Worm (Caenorhabditis elegans) whole organism, L1 larva: ENCODE measurements around the gene nhr-129.
A peak's percentile ranks its signal among the peaks of the same experiment; 100 is the strongest.

ENCODE experiments used
- C34B4.2 ChIP-seq: sonication (generic microtip); optimal IDR thresholded peaks from 2 replicates; lab custom pipeline; 2017; ENCODE audit warnings: mild to moderate bottlenecking, missing genetic modification characterization, missing compliant biosample characterization
- Y116A8C.19 ChIP-seq: sonication (generic microtip); optimal IDR thresholded peaks from 2 replicates; lab custom pipeline; 2016; ENCODE audit warnings: missing compliant biosample characterization, missing genetic modification characterization, borderline replicate concordance
- alr-1 ChIP-seq: fragments of 200-800 bp; sonication (Bioruptor generic); optimal IDR thresholded peaks from 2 replicates; lab custom pipeline; 2018; ENCODE audit warnings: borderline replicate concordance, mild to moderate bottlenecking, missing genetic modification characterization, missing compliant biosample characterization
- aly-2 ChIP-seq: fragments of 150-350 bp; optimal IDR thresholded peaks from 2 replicates; lab custom pipeline; 2014; ENCODE audit warnings: missing biosample characterization, missing genetic modification characterization
- blmp-1 ChIP-seq: fragments of 150-350 bp; optimal IDR thresholded peaks from 2 replicates; lab custom pipeline; 2014; ENCODE audit warnings: missing biosample characterization, missing genetic modification characterization
- ceh-8 ChIP-seq: fragments of 200-800 bp; sonication (Bioruptor generic); optimal IDR thresholded peaks from 2 replicates; lab custom pipeline; 2018; ENCODE audit warnings: mild to moderate bottlenecking, missing genetic modification characterization, moderate library complexity, missing compliant biosample characterization
- ceh-88 ChIP-seq: fragments of 200-800 bp; sonication (Bioruptor generic); IDR thresholded peaks from 2 replicates; pipeline ENCODE4 v1.3.6; 2022; ENCODE audit warnings: missing genetic modification characterization, missing compliant biosample characterization
- ceh-90 ChIP-seq: sonication (generic microtip); optimal IDR thresholded peaks from 2 replicates; lab custom pipeline; 2016; ENCODE audit warnings: missing genetic modification characterization, missing compliant biosample characterization
- dpl-1 ChIP-seq, 3 experiments: fragments of 150-350 bp in 2 of 3; sonication (generic microtip) in 1 of 3; optimal IDR thresholded peaks; 2 replicates each; lab custom pipeline; 2014 to 2017; ENCODE audit warnings: missing biosample characterization in 3 of 3, missing genetic modification characterization in 3 of 3, missing genetic modification reagents in 3 of 3
- egl-13 ChIP-seq: sonication (generic microtip); optimal IDR thresholded peaks from 2 replicates; lab custom pipeline; 2016; ENCODE audit warnings: missing genotype, missing genetic modification reagents, missing genetic modification characterization, missing compliant biosample characterization
- egl-27 ChIP-seq, 2 experiments: fragments of 150-350 bp in 1 of 2; sonication (generic microtip); optimal IDR thresholded peaks; 3 replicates each; lab custom pipeline; 2017 to 2018; ENCODE audit warnings: missing biosample characterization in 2 of 2, missing genetic modification characterization in 2 of 2, missing genetic modification reagents in 2 of 2
- fkh-10 ChIP-seq: sonication (generic microtip); optimal IDR thresholded peaks from 2 replicates; lab custom pipeline; 2017; ENCODE audit warnings: missing biosample characterization, missing genetic modification reagents, missing genetic modification characterization
- fkh-8 ChIP-seq: sonication (generic microtip); optimal IDR thresholded peaks from 2 replicates; lab custom pipeline; 2016; ENCODE audit warnings: mild to moderate bottlenecking, missing genetic modification characterization, missing compliant biosample characterization
- fos-1 ChIP-seq: fragments of 150-350 bp; optimal IDR thresholded peaks from 2 replicates; lab custom pipeline; 2014; ENCODE audit warnings: missing biosample characterization, missing genetic modification characterization
- grh-1 ChIP-seq: fragments of 200-800 bp; sonication (Bioruptor generic); IDR thresholded peaks from 2 replicates; pipeline ENCODE4 v1.3.6; 2022; ENCODE audit warnings: missing genetic modification reagents, missing genetic modification characterization, missing compliant biosample characterization
- hlh-17 ChIP-seq: fragments of 200-800 bp; sonication (Bioruptor generic); optimal IDR thresholded peaks from 2 replicates; lab custom pipeline; 2018; ENCODE audit warnings: missing genetic modification characterization, mild to moderate bottlenecking, missing compliant biosample characterization, moderate library complexity, borderline replicate concordance
- hlh-4 ChIP-seq: sonication (generic microtip); optimal IDR thresholded peaks from 2 replicates; lab custom pipeline; 2016; ENCODE audit warnings: mild to moderate bottlenecking, missing genetic modification characterization, missing compliant biosample characterization
- hpl-2 ChIP-seq: fragments of 150-350 bp; optimal IDR thresholded peaks from 2 replicates; lab custom pipeline; 2014; ENCODE audit warnings: missing biosample characterization, missing genetic modification reagents, missing genetic modification characterization
- irx-1 ChIP-seq: sonication (generic microtip); optimal IDR thresholded peaks from 2 replicates; lab custom pipeline; 2016; ENCODE audit warnings: missing genetic modification characterization, missing compliant biosample characterization
- isw-1 ChIP-seq: fragments of 200-800 bp; sonication (Bioruptor generic); IDR thresholded peaks from 2 replicates; pipeline ENCODE4 v1.3.6; 2022; ENCODE audit warnings: missing genetic modification characterization, missing compliant biosample characterization
- jun-1 ChIP-seq: fragments of 150-350 bp; optimal IDR thresholded peaks from 2 replicates; lab custom pipeline; 2014; ENCODE audit warnings: missing biosample characterization, missing genetic modification reagents, missing genetic modification characterization
- lin-13 ChIP-seq: fragments of 150-350 bp; optimal IDR thresholded peaks from 2 replicates; lab custom pipeline; 2014; ENCODE audit warnings: missing biosample characterization, missing genetic modification reagents, missing genetic modification characterization
- lin-14 ChIP-seq: fragments of 200-800 bp; sonication (Bioruptor generic); optimal IDR thresholded peaks from 2 replicates; lab custom pipeline; 2018; ENCODE audit warnings: mild to moderate bottlenecking, missing genetic modification characterization, moderate library complexity, missing compliant biosample characterization
- lin-15B ChIP-seq: fragments of 150-350 bp; sonication (generic microtip); optimal IDR thresholded peaks from 3 replicates; lab custom pipeline; 2014; ENCODE audit warnings: missing biosample characterization, missing genetic modification characterization
- lin-35 ChIP-seq, 2 experiments: fragments of 150-350 bp; optimal IDR thresholded peaks; 2 replicates each; lab custom pipeline; 2014; ENCODE audit warnings: missing biosample characterization in 2 of 2, missing genetic modification characterization in 2 of 2, missing genetic modification reagents in 2 of 2
- lin-39 ChIP-seq: fragments of 150-350 bp; optimal IDR thresholded peaks from 2 replicates; lab custom pipeline; 2014; ENCODE audit warnings: missing biosample characterization, missing genetic modification reagents, missing genetic modification characterization
- lsy-2 ChIP-seq, 2 experiments: fragments of 150-350 bp; optimal IDR thresholded peaks; 2 replicates each; lab custom pipeline; 2014; ENCODE audit warnings: missing biosample characterization in 2 of 2, missing genetic modification characterization in 2 of 2
- mdl-1 ChIP-seq, 2 experiments: fragments of 150-350 bp; optimal IDR thresholded peaks; 2 replicates each; lab custom pipeline; 2014 to 2017; ENCODE audit warnings: missing biosample characterization in 2 of 2, missing genetic modification characterization in 2 of 2, inconsistent platforms in 1 of 2
- nhr-11 ChIP-seq: fragments of 150-350 bp; optimal IDR thresholded peaks from 2 replicates; lab custom pipeline; 2014; ENCODE audit warnings: missing biosample characterization, missing genetic modification characterization
- nhr-12 ChIP-seq: sonication (generic microtip); optimal IDR thresholded peaks from 2 replicates; lab custom pipeline; 2017; ENCODE audit warnings: missing biosample characterization, missing genetic modification characterization
- nhr-20 ChIP-seq: sonication (generic microtip); optimal IDR thresholded peaks from 2 replicates; lab custom pipeline; 2016; ENCODE audit warnings: mild to moderate bottlenecking, missing genetic modification characterization, missing compliant biosample characterization
- nhr-237 ChIP-seq: fragments of 150-350 bp; optimal IDR thresholded peaks from 2 replicates; lab custom pipeline; 2014; ENCODE audit warnings: missing biosample characterization, missing genetic modification characterization
- nhr-28 ChIP-seq: fragments of 150-350 bp; optimal IDR thresholded peaks from 2 replicates; lab custom pipeline; 2014; ENCODE audit warnings: missing biosample characterization, missing genetic modification characterization
- nhr-47 ChIP-seq: sonication (generic microtip); optimal IDR thresholded peaks from 2 replicates; lab custom pipeline; 2016; ENCODE audit warnings: mild to moderate bottlenecking, missing genetic modification characterization, moderate library complexity, missing compliant biosample characterization
- nhr-71 ChIP-seq: sonication (generic microtip); optimal IDR thresholded peaks from 2 replicates; lab custom pipeline; 2016; ENCODE audit warnings: mild to moderate bottlenecking, missing genetic modification characterization, moderate library complexity, missing compliant biosample characterization
- nhr-90 ChIP-seq: sonication (generic microtip); optimal IDR thresholded peaks from 2 replicates; lab custom pipeline; 2016; ENCODE audit warnings: mild to moderate bottlenecking, missing genetic modification characterization, missing compliant biosample characterization; ENCODE audit not compliant: poor library complexity
- pqm-1 ChIP-seq: sonication (generic microtip); optimal IDR thresholded peaks from 3 replicates; lab custom pipeline; 2017; ENCODE audit warnings: missing biosample characterization, missing genetic modification characterization
- skn-1 ChIP-seq: fragments of 150-350 bp; optimal IDR thresholded peaks from 2 replicates; lab custom pipeline; 2014; ENCODE audit warnings: missing biosample characterization, missing genetic modification characterization
- sup-37 ChIP-seq: fragments of 200-800 bp; sonication (Bioruptor generic); optimal IDR thresholded peaks from 2 replicates; lab custom pipeline; 2018; ENCODE audit warnings: mild to moderate bottlenecking, missing genetic modification characterization, missing compliant biosample characterization
- tlp-1 ChIP-seq: fragments of 150-350 bp; optimal IDR thresholded peaks from 2 replicates; lab custom pipeline; 2014; ENCODE audit warnings: missing biosample characterization, missing genetic modification characterization
- unc-130 ChIP-seq: fragments of 150-350 bp; optimal IDR thresholded peaks from 2 replicates; lab custom pipeline; 2017; ENCODE audit warnings: missing biosample characterization, missing genetic modification characterization, inconsistent platforms
- unc-30 ChIP-seq: sonication (generic microtip); optimal IDR thresholded peaks from 2 replicates; lab custom pipeline; 2017; ENCODE audit warnings: missing biosample characterization, missing genetic modification characterization
- vab-15 ChIP-seq: sonication (generic microtip); optimal IDR thresholded peaks from 2 replicates; lab custom pipeline; 2017; ENCODE audit warnings: missing genotype, mild to moderate bottlenecking, missing genetic modification characterization, missing compliant biosample characterization
- xbp-1 ChIP-seq: sonication (generic microtip); optimal IDR thresholded peaks from 2 replicates; lab custom pipeline; 2016; ENCODE audit warnings: missing genetic modification characterization, missing compliant biosample characterization
- zip-4 ChIP-seq: fragments of 200-800 bp; sonication (Bioruptor generic); optimal IDR thresholded peaks from 2 replicates; lab custom pipeline; 2018; ENCODE audit warnings: mild to moderate bottlenecking, missing genetic modification characterization, moderate library complexity, missing compliant biosample characterization
- ztf-11 ChIP-seq, 2 experiments: sonication (generic microtip); optimal IDR thresholded peaks; 2 replicates each; lab custom pipeline; 2016 to 2017; ENCODE audit warnings: missing genetic modification characterization in 2 of 2, missing biosample characterization in 1 of 2, missing compliant biosample characterization in 1 of 2
- ztf-4 ChIP-seq: fragments of 150-350 bp; optimal IDR thresholded peaks from 2 replicates; lab custom pipeline; 2014; ENCODE audit warnings: missing biosample characterization, missing genetic modification characterization

nhr-129 gene

ce11 chrV:13366488-13366887 lies 35.7 kb upstream of the nhr-129 start:
- TF ChIP-seq ceh-8 (GFP tag; lab: Kevin White, UChicago) (no peak), unc-30 (no peak), fos-1 (no peak), hlh-17 (GFP tag; lab: Kevin White, UChicago) (no peak), nhr-11 (tag; lab: Kevin White, UChicago) (no peak), lin-13 (GFP tag; lab: Kevin White, UChicago) (no peak), fkh-10 (GFP tag; lab: Kevin White, UChicago) (no peak), lin-39 (tag; lab: Kevin White, UChicago) (peak; percentile 2), pqm-1 (no peak), nhr-237 (peak; percentile 13), jun-1 (tag; lab: Kevin White, UChicago) (no peak), zip-4 (GFP tag; lab: Kevin White, UChicago) (no peak), lsy-2 (tag; optimal IDR thresholded peaks at IDR 0.05; lab: Kevin White, UChicago) (peak; percentile 1 to 9), irx-1 (tag; lab: Kevin White, UChicago) (no peak), fkh-8 (peak; percentile 46), hlh-4 (peak; percentile 65), blmp-1 (tag; lab: Kevin White, UChicago) (no peak), aly-2 (tag; lab: Kevin White, UChicago) (no peak), ceh-88 (no peak), xbp-1 (tag; lab: Kevin White, UChicago) (no peak), unc-130 (no peak), Y116A8C.19 (tag; lab: Kevin White, UChicago) (no peak), nhr-71 (tag; lab: Kevin White, UChicago) (peak; percentile 40), sup-37 (GFP tag; lab: Kevin White, UChicago) (no peak), skn-1 (tag; lab: Kevin White, UChicago) (no peak), isw-1 (GFP tag; lab: Robert Waterston, UW) (no peak), nhr-47 (peak; percentile 58), tlp-1 (tag; lab: Kevin White, UChicago) (no peak), nhr-20 (tag; lab: Kevin White, UChicago) (no peak), alr-1 (tag; lab: Kevin White, UChicago) (no peak), lin-15B (tag; lab: Kevin White, UChicago) (no peak), dpl-1 (GFP tag; optimal IDR thresholded peaks at IDR 0.05; lab: Kevin White, UChicago) (no peak), ztf-11 (tag; optimal IDR thresholded peaks at IDR 0.05; lab: Kevin White, UChicago) (no peak), lin-35 (GFP tag; optimal IDR thresholded peaks at IDR 0.05; lab: Kevin White, UChicago) (no peak), lin-14 (no peak)

ce11 chrV:13364227-13364626 lies 33.4 kb upstream of the nhr-129 start:
- TF ChIP-seq C34B4.2 (tag; lab: Kevin White, UChicago) (no peak), nhr-12 (tag; lab: Kevin White, UChicago) (no peak), mdl-1 (tag; optimal IDR thresholded peaks at IDR 0.05; lab: Kevin White, UChicago) (no peak), hpl-2 (no peak), nhr-90 (tag; lab: Kevin White, UChicago) (no peak), egl-27 (tag; optimal IDR thresholded peaks at IDR 0.05; lab: Kevin White, UChicago) (no peak), grh-1 (GFP tag; lab: Robert Waterston, UW) (no peak), lin-13 (GFP tag; lab: Kevin White, UChicago) (no peak), lin-39 (tag; lab: Kevin White, UChicago) (no peak), fkh-8 (no peak), egl-13 (no peak), pqm-1 (no peak), vab-15 (tag; lab: Kevin White, UChicago) (no peak), nhr-11 (tag; lab: Kevin White, UChicago) (no peak), ceh-90 (no peak), nhr-28 (tag; lab: Kevin White, UChicago) (no peak), ztf-4 (tag; lab: Kevin White, UChicago) (no peak)
